Fruit fly (Drosophila melanogaster) whole organism, pupa: ENCODE results near the gene CG15047.

ENCODE experiments used
- CG10348 ChIP-seq: fragments of 200-800 bp; sonication (Bioruptor generic); IDR thresholded peaks from 2 replicates; pipeline ENCODE4 v1.3.6; 2022; ENCODE audit warnings: missing biosample characterization, missing genetic modification characterization
- CG12605 ChIP-seq: fragments of 200-800 bp; sonication (Bioruptor generic); IDR thresholded peaks from 2 replicates; pipeline ENCODE4 v1.3.6; 2022; ENCODE audit warnings: missing biosample characterization, missing genetic modification characterization
- CG13204 ChIP-seq: fragments of 200-800 bp; sonication (Bioruptor generic); optimal IDR thresholded peaks from 2 replicates; lab custom pipeline; 2018; ENCODE audit warnings: missing biosample characterization, mild to moderate bottlenecking, missing genetic modification characterization, moderate library complexity
- CG14655 ChIP-seq: fragments of 200-800 bp; sonication (Bioruptor generic); optimal IDR thresholded peaks from 3 replicates; lab custom pipeline; 2017; ENCODE audit warnings: mild to moderate bottlenecking, missing biosample characterization, missing genetic modification reagents, missing genetic modification characterization
- CG15710 ChIP-seq: fragments of 200-800 bp; sonication (Bioruptor generic); optimal IDR thresholded peaks from 2 replicates; lab custom pipeline; 2018; ENCODE audit warnings: missing biosample characterization, mild to moderate bottlenecking, missing genetic modification characterization, moderate library complexity
- CG17806 ChIP-seq: fragments of 200-800 bp; sonication (Bioruptor generic); optimal IDR thresholded peaks from 2 replicates; lab custom pipeline; 2018; ENCODE audit warnings: missing biosample characterization, mild to moderate bottlenecking, missing genetic modification characterization, moderate library complexity
- CG32121 ChIP-seq: fragments of 200-800 bp; sonication (Bioruptor generic); IDR thresholded peaks from 2 replicates; pipeline ENCODE4 v1.3.6; 2022; ENCODE audit warnings: missing biosample characterization, missing genetic modification characterization
- CG34367 ChIP-seq: fragments of 200-800 bp; sonication (Bioruptor generic); optimal IDR thresholded peaks from 2 replicates; lab custom pipeline; 2018; ENCODE audit warnings: missing biosample characterization, mild to moderate bottlenecking, missing genetic modification characterization
- CG4496 ChIP-seq: fragments of 200-800 bp; sonication (Bioruptor generic); IDR thresholded peaks from 3 replicates; pipeline ENCODE4 v1.3.6; 2022; ENCODE audit warnings: missing biosample characterization, missing genetic modification characterization
- CG8159 ChIP-seq: fragments of 200-800 bp; sonication (Bioruptor generic); optimal IDR thresholded peaks from 3 replicates; lab custom pipeline; 2018; ENCODE audit warnings: missing biosample characterization, mild to moderate bottlenecking, missing genetic modification characterization, moderate library complexity
- CG8301 ChIP-seq: fragments of 200-800 bp; sonication (Bioruptor generic); optimal IDR thresholded peaks from 2 replicates; lab custom pipeline; 2018; ENCODE audit warnings: missing biosample characterization, mild to moderate bottlenecking, missing genetic modification characterization
- CG9948 ChIP-seq: fragments of 200-800 bp; sonication (Bioruptor generic); optimal IDR thresholded peaks from 2 replicates; lab custom pipeline; 2018; ENCODE audit warnings: missing biosample characterization, mild to moderate bottlenecking, missing genetic modification characterization, moderate library complexity
- D1 ChIP-seq: fragments of 200-800 bp; sonication (Bioruptor generic); optimal IDR thresholded peaks from 2 replicates; lab custom pipeline; 2018; ENCODE audit warnings: missing biosample characterization, mild to moderate bottlenecking, missing genetic modification characterization, moderate library complexity
- EcR ChIP-seq: fragments of 200-800 bp; sonication (Bioruptor generic); optimal IDR thresholded peaks from 3 replicates; lab custom pipeline; 2019; ENCODE audit warnings: missing biosample characterization, missing genetic modification characterization, mild to moderate bottlenecking, moderate library complexity, missing genetic modification reagents
- Ets98B ChIP-seq: fragments of 200-800 bp; sonication (Bioruptor generic); IDR thresholded peaks from 2 replicates; pipeline ENCODE4 v1.3.6; 2022; ENCODE audit warnings: missing biosample characterization, missing genetic modification characterization
- Pif1A ChIP-seq: fragments of 200-800 bp; sonication (Bioruptor generic); optimal IDR thresholded peaks from 3 replicates; lab custom pipeline; 2016; ENCODE audit warnings: missing biosample characterization, missing genetic modification characterization
- Pif1B ChIP-seq: fragments of 200-800 bp; sonication (Bioruptor generic); optimal IDR thresholded peaks from 3 replicates; lab custom pipeline; 2016; ENCODE audit warnings: missing biosample characterization, missing genetic modification characterization
- Snoo ChIP-seq: fragments of 200-800 bp; sonication (Bioruptor generic); optimal IDR thresholded peaks from 3 replicates; lab custom pipeline; 2017; ENCODE audit warnings: missing biosample characterization, mild to moderate bottlenecking, missing genetic modification characterization, inconsistent platforms
- fd96Ca ChIP-seq: fragments of 200-800 bp; sonication (Bioruptor generic); IDR thresholded peaks from 3 replicates; pipeline ENCODE4 v1.3.6; 2022; ENCODE audit warnings: missing biosample characterization, missing genetic modification characterization
- gl ChIP-seq: fragments of 200-800 bp; sonication (Bioruptor generic); optimal IDR thresholded peaks from 2 replicates; lab custom pipeline; 2018; ENCODE audit warnings: missing biosample characterization, mild to moderate bottlenecking, missing genetic modification characterization
- rn ChIP-seq: fragments of 200-800 bp; sonication (Bioruptor generic); IDR thresholded peaks from 2 replicates; pipeline ENCODE4 v1.3.6; 2022; ENCODE audit warnings: missing biosample characterization, missing genetic modification characterization

Gene CG15047

dm6 chrX:18528166-18528733 lies at the start of gene CG15047, which contains the start of gene CG15042:
TSS of gene CG15047 (plus strand) at chrX:18528683.
TSS of gene CG15042 (minus strand) at chrX:18528266.
- TF ChIP-seq fd96Ca (GFP tag; lab: Robert Waterston, UW) (no peak), CG14655 (GFP tag; lab: Kevin White, UChicago) (no peak), CG12605 (GFP tag; lab: Robert Waterston, UW) (no peak)

- no peak for TF ChIP-seq CG9948 (tag; lab: Kevin White, UChicago)
- TF ChIP-seq Pif1B (GFP tag; lab: Kevin White, UChicago), result peak; percentile 13
- TF ChIP-seq Ets98B, result peak; percentile 28; the same call in 1 of the 2 replicates
- no peak for TF ChIP-seq CG13204
- no peak for TF ChIP-seq CG34367 (tag; lab: Kevin White, UChicago)
- TF ChIP-seq CG8159 (tag; lab: Kevin White, UChicago), result peak; percentile 18
- TF ChIP-seq D1 (tag; lab: Kevin White, UChicago), result no peak
- no peak for TF ChIP-seq gl
- peak; percentile 21 for TF ChIP-seq Pif1A (GFP tag; lab: Kevin White, UChicago)
- peak; percentile 19 for TF ChIP-seq CG8301 (tag; lab: Kevin White, UChicago)
- TF ChIP-seq EcR (GFP tag; lab: Kevin White, UChicago), result no peak
- no peak for TF ChIP-seq CG10348 (GFP tag; lab: Robert Waterston, UW)
- peak; percentile 32 for TF ChIP-seq CG17806
- no peak for TF ChIP-seq fd96Ca (GFP tag; lab: Robert Waterston, UW)
- TF ChIP-seq CG32121 (GFP tag; lab: Robert Waterston, UW), result 0 out of 2 replicates have a peak, but pooled peaks have one; percentile 22
- peak; percentile 3 for TF ChIP-seq CG14655 (GFP tag; lab: Kevin White, UChicago)
- TF ChIP-seq Snoo (tag; lab: Kevin White, UChicago), result no peak
- no peak for TF ChIP-seq CG12605 (GFP tag; lab: Robert Waterston, UW)
- no peak for TF ChIP-seq CG15710
- peak; percentile 42; the same call in 2 of the 3 replicates for TF ChIP-seq CG4496 (GFP tag; lab: Robert Waterston, UW)
- TF ChIP-seq rn (GFP tag; lab: Robert Waterston, UW), result no peak
These were observed 49.0 kb upstream of the CG15047 start, which contains the start of gene CG32547 for dm6 chrX:18479307-18480134. TSS of gene CG32547 (minus strand) at chrX:18479487.

DNA sequence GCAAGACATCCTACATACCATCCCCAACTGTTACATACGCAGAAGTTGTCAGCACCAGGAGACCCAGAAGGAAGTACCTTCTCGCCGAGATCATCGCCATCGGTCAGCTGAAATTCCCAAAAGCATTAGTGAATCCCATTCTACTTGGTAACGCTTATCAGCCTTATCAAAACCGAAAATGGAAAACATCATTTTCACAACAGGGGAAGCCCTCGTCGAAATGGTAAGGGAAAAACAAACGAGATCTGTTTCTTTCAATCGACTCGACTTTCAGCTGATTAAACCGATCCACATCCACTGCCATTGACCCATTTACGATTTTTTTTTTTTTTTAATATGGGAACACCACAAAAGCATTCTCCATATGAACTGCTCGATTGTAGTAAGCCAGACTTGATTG lies 45.9 kb upstream of the CG15047 start:
- TF ChIP-seq CG32121 (GFP tag; lab: Robert Waterston, UW), result no peak
- no peak for TF ChIP-seq fd96Ca (GFP tag; lab: Robert Waterston, UW)
- TF ChIP-seq CG9948 (tag; lab: Kevin White, UChicago), result no peak
- no peak for TF ChIP-seq D1 (tag; lab: Kevin White, UChicago)
- TF ChIP-seq CG4496 (GFP tag; lab: Robert Waterston, UW), result no peak
- TF ChIP-seq CG8301 (tag; lab: Kevin White, UChicago), result no peak
- no peak for TF ChIP-seq CG12605 (GFP tag; lab: Robert Waterston, UW)
- TF ChIP-seq CG15710, result no peak
- no peak for TF ChIP-seq CG8159 (tag; lab: Kevin White, UChicago)
- no peak for TF ChIP-seq CG13204
- no peak for TF ChIP-seq Pif1B (GFP tag; lab: Kevin White, UChicago)
- no peak for TF ChIP-seq CG10348 (GFP tag; lab: Robert Waterston, UW)
- TF ChIP-seq rn (GFP tag; lab: Robert Waterston, UW), result no peak
- TF ChIP-seq Snoo (tag; lab: Kevin White, UChicago), result no peak
- no peak for TF ChIP-seq Pif1A (GFP tag; lab: Kevin White, UChicago)
- TF ChIP-seq gl, result no peak
- no peak for TF ChIP-seq CG34367 (tag; lab: Kevin White, UChicago)
- TF ChIP-seq CG17806, result no peak
- TF ChIP-seq Ets98B, result no peak
- no peak for TF ChIP-seq EcR (GFP tag; lab: Kevin White, UChicago)

- no peak for TF ChIP-seq CG9948 (tag; lab: Kevin White, UChicago)
- TF ChIP-seq CG10348 (GFP tag; lab: Robert Waterston, UW), result no peak
- TF ChIP-seq CG13204, result peak; percentile 69
- no peak for TF ChIP-seq rn (GFP tag; lab: Robert Waterston, UW)
- TF ChIP-seq gl, result peak; percentile 58
- peak; percentile 60; the same call in 1 of the 2 replicates for TF ChIP-seq CG12605 (GFP tag; lab: Robert Waterston, UW)
- peak; percentile 49 for TF ChIP-seq CG8159 (tag; lab: Kevin White, UChicago)
- no peak for TF ChIP-seq CG8301 (tag; lab: Kevin White, UChicago)
- no peak for TF ChIP-seq D1 (tag; lab: Kevin White, UChicago)
- TF ChIP-seq EcR (GFP tag; lab: Kevin White, UChicago), result peak; percentile 30
- peak; percentile 3 for TF ChIP-seq CG34367 (tag; lab: Kevin White, UChicago)
- peak; percentile 25 for TF ChIP-seq Snoo (tag; lab: Kevin White, UChicago)
- TF ChIP-seq CG15710, result peak; percentile 17
- TF ChIP-seq CG14655 (GFP tag; lab: Kevin White, UChicago), result peak; percentile 44
- TF ChIP-seq CG17806, result no peak
- TF ChIP-seq CG4496 (GFP tag; lab: Robert Waterston, UW), result peak; percentile 64; the same call in 2 of the 3 replicates
- peak; percentile 55 for TF ChIP-seq Pif1B (GFP tag; lab: Kevin White, UChicago)
- peak; percentile 46; the same call in 1 of the 2 replicates for TF ChIP-seq Ets98B
- TF ChIP-seq Pif1A (GFP tag; lab: Kevin White, UChicago), result peak; percentile 57
- TF ChIP-seq fd96Ca (GFP tag; lab: Robert Waterston, UW), result 0 out of 3 replicates have a peak, but pooled peaks have one; percentile 44
- 0 out of 2 replicates have a peak, but pooled peaks have one; percentile 32 for TF ChIP-seq CG32121 (GFP tag; lab: Robert Waterston, UW)
These were observed 44.9 kb upstream of the CG15047 start, which contains the start of gene Hayan for dm6 chrX:18483261-18484218. TSS of gene Hayan (minus strand) at chrX:18483772.
